Worm (Caenorhabditis elegans): ENCODE results near the gene F32D8.4.

ce11 chrV:10874938-10875599, 18.3 kb downstream of the F32D8.4 start:
- TF ChIP-seq elt-2 (tag; optimal IDR thresholded peaks at IDR 0.05) (no peak), lim-6 (tag; optimal IDR thresholded peaks at IDR 0.05) (no peak)
